Fruit fly (Drosophila melanogaster) whole organism, embryonic: Measurements from ENCODE around the gene CG31683.

Experiments used
- Aef1 ChIP-seq: fragments of 200-800 bp; sonication (Bioruptor generic); IDR thresholded peaks from 3 replicates; pipeline ENCODE4 v1.3.6; 2022; ENCODE audit warnings: missing biosample characterization, missing genetic modification characterization
- Asciz ChIP-seq: fragments of 200-800 bp; sonication (Bioruptor generic); optimal IDR thresholded peaks from 2 replicates; lab custom pipeline; 2017; ENCODE audit warnings: missing biosample characterization, mild to moderate bottlenecking, missing genetic modification characterization, missing genetic modification reagents
- Awh ChIP-seq: fragments of 200-800 bp; sonication (Bioruptor generic); IDR thresholded peaks from 2 replicates; pipeline ENCODE4, ENCODE4 v1.3.6; 2022; ENCODE audit warnings: missing biosample characterization, missing genetic modification characterization
- CG10431 ChIP-seq: fragments of 200-800 bp; sonication (Bioruptor generic); optimal IDR thresholded peaks from 3 replicates; lab custom pipeline; 2018; ENCODE audit warnings: missing biosample characterization, mild to moderate bottlenecking, missing genetic modification characterization
- CG10462 ChIP-seq: fragments of 200-800 bp; sonication (Bioruptor generic); optimal IDR thresholded peaks from 2 replicates; lab custom pipeline; 2016; ENCODE audit warnings: missing biosample characterization, missing genetic modification characterization
- CG12104 ChIP-seq: fragments of 200-800 bp; sonication (Bioruptor generic); optimal IDR thresholded peaks from 3 replicates; lab custom pipeline; 2016; ENCODE audit warnings: missing biosample characterization, missing genetic modification characterization
- CG13624 ChIP-seq: fragments of 200-800 bp; sonication (Bioruptor generic); optimal IDR thresholded peaks from 2 replicates; lab custom pipeline; 2016; ENCODE audit warnings: missing biosample characterization, missing genetic modification characterization
- CG14965 ChIP-seq: fragments of 200-800 bp; sonication (Bioruptor generic); optimal IDR thresholded peaks from 2 replicates; lab custom pipeline; 2016; ENCODE audit warnings: missing biosample characterization, missing genetic modification characterization, borderline replicate concordance
- CG15269 ChIP-seq: fragments of 200-800 bp; sonication (Bioruptor generic); optimal IDR thresholded peaks from 2 replicates; lab custom pipeline; 2018; ENCODE audit warnings: missing biosample characterization, mild to moderate bottlenecking, missing genetic modification characterization, moderate library complexity
- CG1603 ChIP-seq: fragments of 200-800 bp; sonication (Bioruptor generic); optimal IDR thresholded peaks from 2 replicates; lab custom pipeline; 2019; ENCODE audit warnings: missing biosample characterization, mild to moderate bottlenecking, missing genetic modification characterization, moderate library complexity
- CG2202 ChIP-seq: fragments of 200-800 bp; sonication (Bioruptor generic); optimal IDR thresholded peaks from 2 replicates; lab custom pipeline; 2018; ENCODE audit warnings: missing biosample characterization, mild to moderate bottlenecking, missing genetic modification characterization
- CG3726 ChIP-seq: fragments of 200-800 bp; sonication (Bioruptor generic); IDR thresholded peaks from 3 replicates; pipeline ENCODE4, ENCODE4 v1.3.6; 2022; ENCODE audit warnings: missing biosample characterization, missing genetic modification characterization
- CG6765 ChIP-seq: fragments of 200-800 bp; sonication (Bioruptor generic); optimal IDR thresholded peaks from 3 replicates; lab custom pipeline; 2017; ENCODE audit warnings: missing biosample characterization, mild to moderate bottlenecking, missing genetic modification characterization
- Dip3 ChIP-seq: fragments of 200-800 bp; sonication (Bioruptor generic); optimal IDR thresholded peaks from 3 replicates; lab custom pipeline; 2016; ENCODE audit warnings: missing biosample characterization, missing genetic modification characterization
- Eip74EF ChIP-seq, 2 experiments: fragments of 200-800 bp in 1 of 2; fragments of >200 bp in 1 of 2; sonication (Bioruptor generic) in 1 of 2; optimal IDR thresholded peaks; 2 replicates each; lab custom pipeline; 2017 to 2019; ENCODE audit warnings: missing biosample characterization in 2 of 2, missing genetic modification characterization in 2 of 2, mild to moderate bottlenecking in 1 of 2, moderate library complexity in 1 of 2
- HLH54F ChIP-seq: fragments of 200-800 bp; sonication (Bioruptor generic); optimal IDR thresholded peaks from 3 replicates; lab custom pipeline; 2016; ENCODE audit warnings: missing biosample characterization, missing genetic modification characterization
- HmgZ ChIP-seq: fragments of 200-800 bp; sonication (Bioruptor generic); optimal IDR thresholded peaks from 2 replicates; lab custom pipeline; 2018; ENCODE audit warnings: missing biosample characterization, mild to moderate bottlenecking, missing genetic modification characterization
- Lhr ChIP-seq: fragments of 200-800 bp; sonication (Bioruptor generic); optimal IDR thresholded peaks from 3 replicates; lab custom pipeline; 2017; ENCODE audit warnings: mild to moderate bottlenecking, missing biosample characterization, missing genetic modification reagents, missing genetic modification characterization
- Mes4 ChIP-seq: fragments of 200-800 bp; sonication (Bioruptor generic); optimal IDR thresholded peaks from 2 replicates; lab custom pipeline; 2016; ENCODE audit warnings: missing biosample characterization, missing genetic modification characterization
- NfI ChIP-seq: fragments of 200-800 bp; sonication (Bioruptor generic); optimal IDR thresholded peaks from 3 replicates; lab custom pipeline; 2018; ENCODE audit warnings: missing biosample characterization, mild to moderate bottlenecking, missing genetic modification characterization, moderate library complexity
- Oaz ChIP-seq: fragments of 200-800 bp; sonication (Bioruptor generic); IDR thresholded peaks from 2 replicates; pipeline ENCODE4 v1.3.6; 2022; ENCODE audit warnings: missing biosample characterization, missing genetic modification characterization
- Pdp1 ChIP-seq, 2 experiments: fragments of 200-800 bp; sonication (Bioruptor generic); optimal IDR thresholded peaks; 3 replicates each; lab custom pipeline; 2016; ENCODE audit warnings: missing biosample characterization in 2 of 2, missing genetic modification characterization in 2 of 2, mild to moderate bottlenecking in 1 of 2, moderate library complexity in 1 of 2
- Ravus ChIP-seq: fragments of 200-800 bp; sonication (Bioruptor generic); IDR thresholded peaks from 2 replicates; pipeline ENCODE4 v1.3.6; 2022; ENCODE audit warnings: missing biosample characterization, missing genetic modification characterization
- Sry-δ ChIP-seq: fragments of 200-800 bp; sonication (Bioruptor generic); optimal IDR thresholded peaks from 2 replicates; lab custom pipeline; 2016; ENCODE audit warnings: missing biosample characterization, missing genetic modification characterization
- Taf1 ChIP-seq: fragments of 200-800 bp; sonication (Bioruptor generic); IDR thresholded peaks from 2 replicates; pipeline ENCODE4 v1.3.6; 2022; ENCODE audit warnings: missing biosample characterization, missing genetic modification characterization
- ac ChIP-seq: fragments of 200-800 bp; sonication (Bioruptor generic); optimal IDR thresholded peaks from 3 replicates; lab custom pipeline; 2017; ENCODE audit warnings: missing biosample characterization, mild to moderate bottlenecking, missing genetic modification characterization
- ap ChIP-seq: fragments of 200-800 bp; sonication (Bioruptor generic); IDR thresholded peaks from 2 replicates; pipeline ENCODE4 v1.3.6; 2022; ENCODE audit warnings: missing biosample characterization, missing genetic modification characterization
- ara ChIP-seq: fragments of 200-800 bp; sonication (Bioruptor generic); IDR thresholded peaks from 2 replicates; pipeline ENCODE4 v1.3.6; 2022; ENCODE audit warnings: missing biosample characterization, missing genetic modification characterization
- cato ChIP-seq: fragments of 200-800 bp; sonication (Bioruptor generic); optimal IDR thresholded peaks from 2 replicates; lab custom pipeline; 2016; ENCODE audit warnings: missing biosample characterization, missing genetic modification characterization, borderline replicate concordance
- crol ChIP-seq: fragments of 200-800 bp; sonication (Bioruptor generic); IDR thresholded peaks from 2 replicates; pipeline ENCODE4 v1.3.6; 2022; ENCODE audit warnings: missing biosample characterization, missing genetic modification characterization
- cwo ChIP-seq: fragments of 200-800 bp; sonication (Bioruptor generic); optimal IDR thresholded peaks from 3 replicates; lab custom pipeline; 2017; ENCODE audit warnings: missing biosample characterization, missing genetic modification characterization, mild to moderate bottlenecking, moderate library complexity, missing genetic modification reagents
- emc ChIP-seq: fragments of 200-800 bp; sonication (Bioruptor generic); optimal IDR thresholded peaks from 2 replicates; lab custom pipeline; 2016; ENCODE audit warnings: missing biosample characterization, missing genetic modification characterization
- ewg ChIP-seq: fragments of 200-800 bp; sonication (Bioruptor generic); optimal IDR thresholded peaks from 3 replicates; lab custom pipeline; 2017; ENCODE audit warnings: mild to moderate bottlenecking, missing biosample characterization, missing genetic modification reagents, missing genetic modification characterization
- fd3F ChIP-seq: fragments of 200-800 bp; sonication (Bioruptor generic); optimal IDR thresholded peaks from 2 replicates; lab custom pipeline; 2018; ENCODE audit warnings: missing biosample characterization, mild to moderate bottlenecking, missing genetic modification characterization, moderate library complexity
- gt ChIP-seq: fragments of 200-800 bp; sonication (Bioruptor generic); IDR thresholded peaks from 2 replicates; pipeline ENCODE4 v1.3.6; 2022; ENCODE audit warnings: missing biosample characterization, missing genetic modification characterization
- hb ChIP-seq: fragments of 200-800 bp; sonication (Bioruptor generic); IDR thresholded peaks from 3 replicates; pipeline ENCODE4 v1.3.6; 2022; ENCODE audit warnings: missing biosample characterization, missing genetic modification characterization; ENCODE audit not compliant: partially characterized antibody
- insv ChIP-seq, 2 experiments: fragments of 200-800 bp; sonication (Bioruptor generic); optimal IDR thresholded peaks; 3 replicates each; lab custom pipeline; 2016 to 2018; ENCODE audit warnings: missing biosample characterization in 2 of 2, missing genetic modification characterization in 2 of 2
- knrl ChIP-seq: fragments of 200-800 bp; sonication (Bioruptor generic); IDR thresholded peaks from 3 replicates; pipeline ENCODE4 v1.3.6; 2022; ENCODE audit warnings: missing biosample characterization, missing genetic modification characterization; ENCODE audit not compliant: partially characterized antibody
- luna ChIP-seq: fragments of 200-800 bp; sonication (Bioruptor generic); optimal IDR thresholded peaks from 2 replicates; lab custom pipeline; 2016; ENCODE audit warnings: missing biosample characterization, missing genetic modification characterization
- nerfin-2 ChIP-seq: fragments of 200-800 bp; sonication (Bioruptor generic); IDR thresholded peaks from 2 replicates; pipeline ENCODE4 v1.3.6; 2022; ENCODE audit warnings: missing biosample characterization, missing genetic modification characterization; ENCODE audit not compliant: partially characterized antibody
- nom ChIP-seq: fragments of 200-800 bp; sonication (Bioruptor generic); optimal IDR thresholded peaks from 2 replicates; lab custom pipeline; 2017; ENCODE audit warnings: missing biosample characterization, missing genetic modification characterization, mild to moderate bottlenecking, moderate library complexity, missing genetic modification reagents
- pfk ChIP-seq: fragments of 200-800 bp; sonication (Bioruptor generic); optimal IDR thresholded peaks from 2 replicates; lab custom pipeline; 2018; ENCODE audit warnings: missing biosample characterization, mild to moderate bottlenecking, missing genetic modification characterization, moderate library complexity
- pum ChIP-seq: fragments of 200-800 bp; sonication (Bioruptor generic); optimal IDR thresholded peaks from 2 replicates; lab custom pipeline; 2016; ENCODE audit warnings: missing biosample characterization, missing genetic modification characterization
- tup ChIP-seq: fragments of 200-800 bp; sonication (Bioruptor generic); optimal IDR thresholded peaks from 2 replicates; lab custom pipeline; 2016; ENCODE audit warnings: missing biosample characterization, mild to moderate bottlenecking, missing genetic modification characterization, moderate library complexity
- unpg ChIP-seq: fragments of 200-800 bp; sonication (Bioruptor generic); optimal IDR thresholded peaks from 3 replicates; lab custom pipeline; 2018; ENCODE audit warnings: missing biosample characterization, mild to moderate bottlenecking, missing genetic modification characterization, moderate library complexity
- vnd ChIP-seq: fragments of 200-800 bp; sonication (Bioruptor generic); IDR thresholded peaks from 3 replicates; pipeline ENCODE4 v1.3.6; 2022; ENCODE audit warnings: missing biosample characterization, missing genetic modification characterization; ENCODE audit not compliant: partially characterized antibody

The CG31683 gene

DNA sequence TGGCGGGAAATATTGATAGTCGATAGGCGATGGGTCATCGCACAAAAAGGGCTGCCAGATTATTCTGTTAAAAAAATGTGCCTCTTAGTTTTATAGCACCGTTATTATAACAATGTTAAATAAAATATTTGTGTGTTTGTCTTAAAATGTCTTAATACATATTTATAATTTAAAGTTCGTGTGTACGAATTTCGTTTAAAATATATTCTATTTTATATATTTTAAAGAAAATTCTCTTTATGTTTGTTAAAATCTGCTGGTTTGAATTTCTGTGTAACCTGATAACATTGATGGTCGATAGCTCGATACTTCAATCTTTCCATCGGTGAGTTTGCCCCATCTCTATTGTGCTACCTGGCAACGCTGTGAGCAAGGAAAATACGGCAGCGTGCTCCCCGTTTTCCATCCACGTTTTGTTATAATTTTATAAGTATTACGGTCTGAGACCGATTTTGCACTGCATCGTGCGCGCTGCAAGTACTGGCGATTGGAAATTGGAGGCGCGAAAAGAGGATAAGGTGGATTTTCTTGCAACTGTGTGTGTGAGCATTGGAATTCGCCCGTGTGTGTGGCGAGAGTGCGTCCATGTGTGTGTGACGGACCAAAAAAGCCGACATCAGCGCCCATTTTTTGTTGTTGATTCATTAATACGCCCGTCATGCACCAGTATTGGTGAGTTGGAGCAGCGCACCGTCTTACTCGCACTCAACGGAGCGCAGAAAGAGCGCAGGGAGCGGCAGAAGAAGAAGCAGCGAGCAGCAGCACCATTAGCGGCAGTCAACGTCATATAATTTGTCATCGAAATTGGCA, 32.8 kb downstream of the CG31683 start, which contains the start of the genes CG10949 and Arpc2 (continued):
- TF ChIP-seq CG13624 (GFP tag; lab: Kevin White, UChicago) (peak; percentile 4), HmgZ (no peak), gt (GFP tag; lab: Robert Waterston, UW) (no peak), insv (GFP tag; optimal IDR thresholded peaks at IDR 0.05; lab: Kevin White, UChicago) (no peak), unpg (GFP tag; lab: Kevin White, UChicago) (peak; percentile 58), Taf1 (GFP tag; lab: Robert Waterston, UW) (peak; percentile 25; the same call in 1 of the 2 replicates), nom (GFP tag; lab: Kevin White, UChicago) (no peak), NfI (GFP tag; lab: Kevin White, UChicago) (peak; percentile 41), Awh (GFP tag; lab: Robert Waterston, UW) (no peak), pum (GFP tag; lab: Kevin White, UChicago) (no peak), Eip74EF (GFP tag; optimal IDR thresholded peaks at IDR 0.05; lab: Kevin White, UChicago) (no peak), crol (GFP tag; lab: Robert Waterston, UW) (no peak)

DNA sequence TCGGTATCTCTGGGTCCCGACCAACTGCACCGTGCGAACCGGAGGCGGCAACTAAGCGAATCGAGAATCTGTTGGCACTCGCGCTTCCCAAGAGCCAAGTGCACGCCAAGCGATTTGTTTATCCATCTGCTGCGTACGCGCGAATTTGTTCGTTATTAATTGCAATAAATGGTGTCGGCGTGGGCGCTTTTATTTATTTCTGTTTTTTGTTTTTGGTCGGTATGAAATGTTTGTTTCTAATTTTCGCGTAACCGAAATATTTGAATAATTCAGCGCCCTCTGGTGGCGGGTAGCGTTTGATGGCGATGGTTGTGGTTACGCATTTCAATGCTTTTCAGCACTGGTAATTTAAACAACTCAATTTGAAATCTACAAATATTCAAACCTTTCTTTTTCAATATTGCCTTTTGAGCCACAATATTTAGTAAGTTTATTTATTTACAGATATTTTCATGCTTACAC, 35.0 kb downstream of the CG31683 start, which contains the start of gene CG10947:
Gene CG10947, minus strand, starts transcription at position 51 of the 462 bp plus-strand sequence.
- TF ChIP-seq fd3F (GFP tag; lab: Kevin White, UChicago) (peak; percentile 37), cato (peak; percentile 33), CG14965 (GFP tag; lab: Kevin White, UChicago) (peak; percentile 99), CG3726 (GFP tag; lab: Robert Waterston, UW) (no peak), CG1603 (tag; lab: Kevin White, UChicago) (peak; percentile 67), HLH54F (GFP tag; lab: Kevin White, UChicago) (peak; percentile 59), luna (GFP tag; lab: Kevin White, UChicago) (peak; percentile 53), Dip3 (GFP tag; lab: Kevin White, UChicago) (peak; percentile 66), ara (GFP tag; lab: Robert Waterston, UW) (peak; percentile 62; the same call in 1 of the 2 replicates), Lhr (GFP tag; lab: Kevin White, UChicago) (peak; percentile 79), nerfin-2 (GFP tag; lab: Robert Waterston, UW) (0 out of 2 replicates have a peak, but pooled peaks have one; percentile 34), cwo (no peak), Aef1 (GFP tag; lab: Robert Waterston, UW) (no peak), Mes4 (GFP tag; lab: Kevin White, UChicago) (peak; percentile 60), ewg (GFP tag; lab: Kevin White, UChicago) (peak; percentile 63), CG12104 (GFP tag; lab: Kevin White, UChicago) (peak; percentile 40), pfk (GFP tag; lab: Kevin White, UChicago) (no peak), emc (GFP tag; lab: Kevin White, UChicago) (peak; percentile 48), Asciz (GFP tag; lab: Kevin White, UChicago) (peak; percentile 63), hb (GFP tag; lab: Robert Waterston, UW) (no peak), CG15269 (tag; lab: Kevin White, UChicago) (peak; percentile 60), vnd (peak; percentile 51; the same call in 2 of the 3 replicates), knrl (GFP tag; lab: Robert Waterston, UW) (peak; percentile 57), Ravus (GFP tag; lab: Robert Waterston, UW) (no peak), Oaz (GFP tag; lab: Robert Waterston, UW) (no peak), CG10431 (GFP tag; lab: Kevin White, UChicago) (peak; percentile 66), tup (GFP tag; lab: Kevin White, UChicago) (peak; percentile 21), CG10462 (GFP tag; lab: Kevin White, UChicago) (peak; percentile 49), Pdp1 (GFP tag; optimal IDR thresholded peaks at IDR 0.05; lab: Kevin White, UChicago) (peak; percentile 73 to 80), CG6765 (GFP tag; lab: Kevin White, UChicago) (peak; percentile 25), CG2202 (peak; percentile 33), Sry-δ (GFP tag; lab: Kevin White, UChicago) (peak; percentile 65), ac (GFP tag; lab: Kevin White, UChicago) (peak; percentile 7), ap (GFP tag; lab: Robert Waterston, UW) (no peak)
